Worm (Caenorhabditis elegans) whole organism, midembryonic: ENCODE results near the gene F28B1.9.

ENCODE experiments used
- flt-1 ChIP-seq: fragments of 200-800 bp; sonication (Bioruptor generic); IDR thresholded peaks from 2 replicates; pipeline ENCODE4 v1.3.6; 2022; ENCODE audit warnings: missing genetic modification characterization, missing compliant biosample characterization
- ztf-23 ChIP-seq: fragments of 200-800 bp; sonication (Bioruptor generic); IDR thresholded peaks from 2 replicates; pipeline ENCODE4 v1.3.6; 2022; ENCODE audit warnings: missing genetic modification reagents, missing genetic modification characterization, missing compliant biosample characterization

- TF ChIP-seq ztf-23 (GFP tag; lab: Robert Waterston, UW) (no peak), flt-1 (GFP tag; lab: Robert Waterston, UW) (no peak)
These were observed 47.6 kb upstream of the F28B1.9 start, which contains the start of gene clc-13 for ce11 chrV:17014050-17014449.
